Fruit fly (Drosophila melanogaster) whole organism, adult: Measurements from ENCODE around the gene GlcAT-P.
A peak's percentile ranks its signal among the peaks of the same experiment; 100 is the strongest.

Experiments used
- CG11617 ChIP-seq: fragments of 200-800 bp; sonication (Bioruptor generic); optimal IDR thresholded peaks from 2 replicates; lab custom pipeline; 2017; ENCODE audit warnings: mild to moderate bottlenecking, missing biosample characterization, missing genetic modification reagents, missing genetic modification characterization
- CG12768 ChIP-seq: fragments of 200-800 bp; sonication (Bioruptor generic); optimal IDR thresholded peaks from 2 replicates; lab custom pipeline; 2017; ENCODE audit warnings: missing biosample characterization, missing genetic modification characterization, mild to moderate bottlenecking, moderate library complexity, missing genetic modification reagents
- CG14711 ChIP-seq: fragments of 200-800 bp; sonication (Bioruptor generic); optimal IDR thresholded peaks from 2 replicates; lab custom pipeline; 2018; ENCODE audit warnings: missing biosample characterization, mild to moderate bottlenecking, missing genetic modification characterization, moderate library complexity
- CG1620 ChIP-seq: fragments of 200-800 bp; sonication (Bioruptor generic); optimal IDR thresholded peaks from 2 replicates; lab custom pipeline; 2016; ENCODE audit warnings: missing biosample characterization, missing genetic modification characterization
- CG33017 ChIP-seq: fragments of 200-800 bp; sonication (Bioruptor generic); optimal IDR thresholded peaks from 2 replicates; lab custom pipeline; 2018; ENCODE audit warnings: missing biosample characterization, mild to moderate bottlenecking, missing genetic modification characterization, moderate library complexity
- CG5204 ChIP-seq: fragments of 200-800 bp; sonication (Bioruptor generic); optimal IDR thresholded peaks from 2 replicates; lab custom pipeline; 2016; ENCODE audit warnings: missing biosample characterization, missing genetic modification characterization
- CG7045 ChIP-seq: fragments of 200-800 bp; sonication (Bioruptor generic); optimal IDR thresholded peaks from 2 replicates; lab custom pipeline; 2017; ENCODE audit warnings: missing biosample characterization, mild to moderate bottlenecking, missing genetic modification characterization
- CG7101 ChIP-seq: fragments of 200-800 bp; sonication (Bioruptor generic); optimal IDR thresholded peaks from 2 replicates; lab custom pipeline; 2018; ENCODE audit warnings: missing biosample characterization, mild to moderate bottlenecking, missing genetic modification characterization, moderate library complexity
- Clk ChIP-seq: fragments of 200-800 bp; sonication (Bioruptor generic); optimal IDR thresholded peaks from 2 replicates; lab custom pipeline; 2017; ENCODE audit warnings: missing biosample characterization, missing genetic modification characterization
- Crg-1 ChIP-seq: fragments of 200-800 bp; sonication (Bioruptor generic); optimal IDR thresholded peaks from 2 replicates; lab custom pipeline; 2016; ENCODE audit warnings: missing biosample characterization, missing genetic modification characterization
- Hr96 ChIP-seq: fragments of 200-800 bp; sonication (Bioruptor generic); optimal IDR thresholded peaks from 2 replicates; lab custom pipeline; 2016; ENCODE audit warnings: missing biosample characterization, missing genetic modification characterization
- Mnt ChIP-seq: fragments of 200-800 bp; sonication (Bioruptor generic); optimal IDR thresholded peaks from 2 replicates; lab custom pipeline; 2016; ENCODE audit warnings: missing biosample characterization, mild to moderate bottlenecking, missing genetic modification characterization
- bab1 ChIP-seq: fragments of 200-800 bp; sonication (Bioruptor generic); optimal IDR thresholded peaks from 3 replicates; lab custom pipeline; 2019; ENCODE audit warnings: missing biosample characterization, mild to moderate bottlenecking, missing genetic modification characterization, moderate library complexity
- cic ChIP-seq: fragments of 200-800 bp; sonication (Bioruptor generic); optimal IDR thresholded peaks from 2 replicates; lab custom pipeline; 2017; ENCODE audit warnings: missing biosample characterization, mild to moderate bottlenecking, missing genetic modification characterization, moderate library complexity
- cnc ChIP-seq, 2 experiments: fragments of >200 bp; optimal IDR thresholded peaks; 2 replicates each; lab custom pipeline; 2017
- kay ChIP-seq: fragments of 200-800 bp; sonication (Bioruptor generic); peaks from one replicate; lab custom pipeline; 2016; ENCODE audit warnings: missing biosample characterization, missing genetic modification characterization, borderline replicate concordance
- ovo ChIP-seq: fragments of 200-800 bp; sonication (Bioruptor generic); optimal IDR thresholded peaks from 2 replicates; lab custom pipeline; 2016; ENCODE audit warnings: missing biosample characterization, missing genetic modification characterization
- pad ChIP-seq: fragments of 200-800 bp; sonication (Bioruptor generic); optimal IDR thresholded peaks from 3 replicates; lab custom pipeline; 2017; ENCODE audit warnings: missing biosample characterization, missing genetic modification characterization, mild to moderate bottlenecking, moderate library complexity, missing genetic modification reagents
- tj ChIP-seq: fragments of 200-800 bp; sonication (Bioruptor generic); optimal IDR thresholded peaks from 3 replicates; lab custom pipeline; 2017; ENCODE audit warnings: missing biosample characterization, mild to moderate bottlenecking, missing genetic modification characterization, moderate library complexity
- toe ChIP-seq: fragments of 200-800 bp; sonication (Bioruptor generic); optimal IDR thresholded peaks from 2 replicates; lab custom pipeline; 2016; ENCODE audit warnings: missing biosample characterization, missing genetic modification characterization

The GlcAT-P gene

DNA sequence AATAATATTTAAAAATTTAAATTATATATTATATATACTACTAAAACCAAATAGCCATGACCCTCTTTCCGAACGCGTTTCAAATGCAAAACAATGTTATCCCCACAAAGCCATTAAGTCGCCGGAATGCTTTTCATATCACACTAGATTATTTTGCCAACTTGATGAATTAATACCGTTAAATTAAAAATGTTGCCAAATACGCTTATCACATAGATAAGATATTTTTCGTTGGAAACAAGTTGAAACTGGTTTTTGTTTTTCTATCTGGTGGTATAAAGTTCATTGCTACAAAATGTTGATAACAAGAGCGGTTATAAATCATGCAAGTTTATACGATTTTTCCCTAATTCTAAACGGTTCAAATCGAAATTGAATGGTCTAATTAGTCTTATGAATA is 36.2 kb upstream of the GlcAT-P start:
- TF ChIP-seq Clk (no peak), kay (GFP tag; lab: Kevin White, UChicago) (peak; percentile 43)

dm6 chr3L:11227708-11228107 is 30.4 kb upstream of the GlcAT-P start:
- TF ChIP-seq Clk = no peak
- TF ChIP-seq pad (GFP tag; lab: Kevin White, UChicago) = no peak
- TF ChIP-seq Hr96 = no peak
- no peak for TF ChIP-seq CG7045 (GFP tag; lab: Kevin White, UChicago)

- TF ChIP-seq CG11617 (GFP tag; lab: Kevin White, UChicago) (no peak), kay (GFP tag; lab: Kevin White, UChicago) (peak; percentile 72)
Observed at dm6 chr3L:11224651-11225050, 27.3 kb upstream of the GlcAT-P start.

- TF ChIP-seq cnc (optimal IDR thresholded peaks at IDR 0.05; lab: Kevin White, UChicago) (no peak), tj (GFP tag; lab: Kevin White, UChicago) (peak; percentile 58), CG1620 (GFP tag; lab: Kevin White, UChicago) (no peak), Hr96 (no peak)
Observed at dm6 chr3L:11218892-11219291, 21.6 kb upstream of the GlcAT-P start.

DNA sequence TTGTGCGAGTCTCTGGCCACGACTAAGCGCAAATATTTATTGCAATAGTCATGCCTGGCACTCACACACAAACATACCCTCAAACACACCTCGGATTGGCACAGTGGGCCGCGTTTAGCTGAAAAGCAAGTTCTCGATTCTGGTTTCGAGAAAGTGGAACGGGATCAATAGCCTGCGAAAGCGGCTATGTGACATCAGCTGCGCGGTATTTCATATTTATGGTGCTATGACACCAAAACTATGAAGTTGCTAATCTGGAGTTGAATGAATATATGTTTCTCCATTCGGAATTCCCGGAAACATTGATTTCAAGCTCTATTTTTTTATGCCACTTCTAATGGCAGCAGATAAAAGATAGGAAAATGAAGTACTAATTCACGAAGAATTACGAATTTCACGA is 20.6 kb upstream of the GlcAT-P start:
- TF ChIP-seq CG12768 (GFP tag; lab: Kevin White, UChicago) (no peak), Clk (no peak), kay (GFP tag; lab: Kevin White, UChicago) (no peak), CG14711 (tag; lab: Kevin White, UChicago) (no peak), CG7101 (tag; lab: Kevin White, UChicago) (no peak), CG1620 (GFP tag; lab: Kevin White, UChicago) (no peak), cic (GFP tag; lab: Kevin White, UChicago) (no peak), bab1 (GFP tag; lab: Kevin White, UChicago) (no peak), Mnt (GFP tag; lab: Kevin White, UChicago) (no peak), cnc (optimal IDR thresholded peaks at IDR 0.05; lab: Kevin White, UChicago) (no peak), pad (GFP tag; lab: Kevin White, UChicago) (no peak), Hr96 (no peak), toe (GFP tag; lab: Kevin White, UChicago) (no peak), Crg-1 (GFP tag; lab: Kevin White, UChicago) (no peak), CG33017 (tag; lab: Kevin White, UChicago) (no peak), ovo (GFP tag; lab: Kevin White, UChicago) (no peak)

- no peak for TF ChIP-seq CG33017 (tag; lab: Kevin White, UChicago)
Observed at dm6 chr3L:11216219-11216618, 18.9 kb upstream of the GlcAT-P start.

DNA sequence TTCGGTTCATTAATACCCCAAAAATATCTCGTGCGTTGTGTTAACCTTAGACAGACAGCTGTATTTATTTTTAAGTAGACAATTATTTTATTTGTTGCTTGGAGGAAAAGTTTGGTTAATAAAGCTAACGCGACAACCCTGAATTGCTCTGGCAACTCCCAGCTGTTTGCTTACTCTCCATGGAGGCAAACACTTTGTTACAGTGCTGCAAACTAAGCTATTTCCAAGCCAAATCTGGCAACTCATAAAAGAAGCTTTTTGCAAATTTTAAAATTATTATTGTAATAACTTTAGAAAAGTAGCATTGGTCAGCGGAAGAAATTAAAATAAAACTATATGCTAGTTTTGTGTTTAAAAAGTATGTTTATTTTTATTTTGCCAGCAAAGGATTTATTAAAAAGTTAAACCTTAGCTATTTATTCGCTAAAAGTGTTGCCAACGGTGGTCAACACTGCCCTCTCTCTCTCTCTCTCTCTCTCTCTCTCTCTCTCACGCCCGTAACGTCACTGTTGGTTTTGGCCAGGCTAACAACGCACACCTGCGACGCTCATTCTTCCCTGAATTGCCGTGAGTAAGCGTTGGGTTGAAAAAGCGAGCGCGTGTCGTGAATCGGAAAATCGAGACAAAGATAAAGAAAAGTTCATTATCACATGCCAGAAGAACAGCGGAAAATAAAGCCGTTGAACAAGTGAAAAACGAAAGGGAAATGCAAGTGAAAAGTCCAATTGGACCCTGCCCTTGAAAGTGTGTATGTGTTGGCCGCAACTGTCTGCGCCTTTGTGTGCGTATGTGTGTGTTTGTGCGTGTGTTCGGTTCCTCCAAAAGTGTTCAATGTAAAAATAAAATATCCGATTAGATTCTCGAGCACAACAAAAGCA is 18.1 kb upstream of the GlcAT-P start:
- peak; percentile 85 for TF ChIP-seq CG12768 (GFP tag; lab: Kevin White, UChicago)
- peak; percentile 99 for TF ChIP-seq CG14711 (tag; lab: Kevin White, UChicago)
- TF ChIP-seq cnc (optimal IDR thresholded peaks at IDR 0.05; lab: Kevin White, UChicago) = no peak
- peak; percentile 88 for TF ChIP-seq CG7101 (tag; lab: Kevin White, UChicago)
- TF ChIP-seq tj (GFP tag; lab: Kevin White, UChicago) = no peak
- TF ChIP-seq ovo (GFP tag; lab: Kevin White, UChicago) = no peak
- peak; percentile 88 for TF ChIP-seq bab1 (GFP tag; lab: Kevin White, UChicago)
- TF ChIP-seq CG7045 (GFP tag; lab: Kevin White, UChicago) = peak; percentile 81
- TF ChIP-seq kay (GFP tag; lab: Kevin White, UChicago) = peak; percentile 96
- TF ChIP-seq Clk = peak; percentile 79
- TF ChIP-seq Crg-1 (GFP tag; lab: Kevin White, UChicago) = peak; percentile 79
- TF ChIP-seq CG33017 (tag; lab: Kevin White, UChicago) = peak; percentile 89
- no peak for TF ChIP-seq CG5204 (GFP tag; lab: Kevin White, UChicago)
- TF ChIP-seq cic (GFP tag; lab: Kevin White, UChicago) = peak; percentile 64
- peak; percentile 60 for TF ChIP-seq Mnt (GFP tag; lab: Kevin White, UChicago)
- peak; percentile 69 for TF ChIP-seq Hr96
- peak; percentile 77 for TF ChIP-seq CG11617 (GFP tag; lab: Kevin White, UChicago)
- peak; percentile 74 for TF ChIP-seq toe (GFP tag; lab: Kevin White, UChicago)
- peak; percentile 62 for TF ChIP-seq pad (GFP tag; lab: Kevin White, UChicago)
- TF ChIP-seq CG1620 (GFP tag; lab: Kevin White, UChicago) = no peak
